Fruit fly (Drosophila melanogaster): ENCODE data around the gene CycT.
A peak's percentile ranks its signal among the peaks of the same experiment; 100 is the strongest.

The CycT gene

dm6 chr3L:17538907-17539306, 18.7 kb downstream of the CycT start (continued):
- TF ChIP-seq CG11093 (GFP tag; IDR thresholded peaks at IDR 0.05) (no peak), CG14441 (GFP tag; IDR thresholded peaks at IDR 0.05) (no peak), CG1647 (GFP tag; optimal IDR thresholded peaks at IDR 0.05) (no peak), Nf-YB (GFP tag; optimal IDR thresholded peaks at IDR 0.05) (no peak), CG14710 (tag; optimal IDR thresholded peaks at IDR 0.05) (no peak), Vsx1 (GFP tag; optimal IDR thresholded peaks at IDR 0.05) (no peak), cato (GFP tag; optimal IDR thresholded peaks at IDR 0.05; ENCODE audit: borderline replicate concordance) (no peak), CG10366 (GFP tag; IDR thresholded peaks at IDR 0.05) (no peak), CG6765 (GFP tag; optimal IDR thresholded peaks at IDR 0.05) (peak; percentile 44), Atf6 (GFP tag; IDR thresholded peaks at IDR 0.05) (0 out of 2 replicates have a peak, but pooled peaks have one; percentile 13), Max (GFP tag; optimal IDR thresholded peaks at IDR 0.05) (no peak), CG18764 (GFP tag; optimal IDR thresholded peaks at IDR 0.05) (no peak), bbx (GFP tag; IDR thresholded peaks at IDR 0.05; ENCODE audit: partially characterized antibody) (no peak), sug (tag; optimal IDR thresholded peaks at IDR 0.05) (peak; percentile 59), CG31365 (tag; optimal IDR thresholded peaks at IDR 0.05) (no peak), Blimp-1 (GFP tag; optimal IDR thresholded peaks at IDR 0.05) (no peak), luna (GFP tag; optimal IDR thresholded peaks at IDR 0.05) (no peak), CG17568 (GFP tag; optimal IDR thresholded peaks at IDR 0.05) (peak; percentile 59), CG4854 (GFP tag; optimal IDR thresholded peaks at IDR 0.05) (no peak), nmo (GFP tag; optimal IDR thresholded peaks at IDR 0.05) (no peak), CG13123 (GFP tag; optimal IDR thresholded peaks at IDR 0.05) (no peak), D19A (tag; optimal IDR thresholded peaks at IDR 0.05) (no peak), Lhr (GFP tag; optimal IDR thresholded peaks at IDR 0.05) (no peak), D (optimal IDR thresholded peaks at IDR 0.05) (no peak), D (GFP tag; optimal IDR thresholded peaks at IDR 0.05) (no peak), bsh (GFP tag; optimal IDR thresholded peaks at IDR 0.05) (no peak), Nf-YC (tag; optimal IDR thresholded peaks at IDR 0.05) (no peak), pzg (GFP tag; optimal IDR thresholded peaks at IDR 0.05) (no peak), crol (GFP tag; IDR thresholded peaks at IDR 0.05) (no peak), exex (tag; optimal IDR thresholded peaks at IDR 0.05) (peak; percentile 88), ro (GFP tag; IDR thresholded peaks at IDR 0.05) (no peak), MTF-1 (GFP tag; optimal IDR thresholded peaks at IDR 0.05; ENCODE audit: borderline replicate concordance) (peak; percentile 18), ato (GFP tag; IDR thresholded peaks at IDR 0.05; ENCODE audit: partially characterized antibody) (no peak), CG3281 (GFP tag; optimal IDR thresholded peaks at IDR 0.05) (peak; percentile 47), bigmax (GFP tag; optimal IDR thresholded peaks at IDR 0.05) (no peak), CG3995 (GFP tag; optimal IDR thresholded peaks at IDR 0.05) (no peak), phol (tag; optimal IDR thresholded peaks at IDR 0.05) (no peak), CG7928 (GFP tag; optimal IDR thresholded peaks at IDR 0.05) (no peak), CG18599 (GFP tag; optimal IDR thresholded peaks at IDR 0.05) (peak; percentile 50), aop (GFP tag; IDR thresholded peaks at IDR 0.05) (no peak), sens-2 (GFP tag; IDR thresholded peaks at IDR 0.05) (no peak), CG11723 (GFP tag; optimal IDR thresholded peaks at IDR 0.05) (no peak), Doc3 (GFP tag; IDR thresholded peaks at IDR 0.05; ENCODE audit: partially characterized antibody) (no peak), Gsc (GFP tag; IDR thresholded peaks at IDR 0.05) (no peak), CG15479 (GFP tag; optimal IDR thresholded peaks at IDR 0.05) (no peak), Drgx (GFP tag; IDR thresholded peaks at IDR 0.05) (no peak), CG12659 (GFP tag; optimal IDR thresholded peaks at IDR 0.05) (peak; percentile 24), chm (GFP tag; IDR thresholded peaks at IDR 0.05) (no peak), Rx (GFP tag; IDR thresholded peaks at IDR 0.05) (no peak), sd (tag; optimal IDR thresholded peaks at IDR 0.05) (no peak), Adf1 (GFP tag; IDR thresholded peaks at IDR 0.05) (no peak)
